Worm (Caenorhabditis elegans): Measurements from ENCODE around the gene K02C4.3.

K02C4.3 gene

DNA sequence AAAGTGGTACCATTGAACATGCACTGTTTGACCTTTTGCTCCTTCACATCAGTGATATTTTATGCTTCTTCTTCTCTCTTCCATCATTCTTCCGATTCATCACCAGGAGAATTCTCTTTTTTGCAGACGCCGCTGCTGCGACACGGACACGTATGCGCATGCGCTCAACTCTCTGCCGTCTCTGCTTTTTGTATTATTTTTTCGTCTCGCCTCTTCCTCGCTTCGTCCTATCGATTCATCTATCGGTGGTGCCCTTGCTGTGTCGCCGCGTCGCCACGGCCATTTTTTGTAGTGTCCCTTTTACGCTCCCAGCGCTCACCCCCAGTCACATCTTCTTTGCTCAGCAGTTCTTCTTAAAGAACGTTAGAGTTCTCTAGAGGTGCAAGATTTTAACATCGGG lies 39.5 kb upstream of the K02C4.3 start (continued):
- TF ChIP-seq nhr-90 (tag; optimal IDR thresholded peaks at IDR 0.05; ENCODE audit: poor library complexity), result no peak
- TF ChIP-seq dpl-1 (GFP tag; optimal IDR thresholded peaks at IDR 0.05), result no peak
- no peak for TF ChIP-seq nhr-28 (tag; optimal IDR thresholded peaks at IDR 0.05)
- no peak for TF ChIP-seq nhr-85 (tag)
- peak in 1 of 2 experiments; percentile 14 for TF ChIP-seq egl-27 (tag; optimal IDR thresholded peaks at IDR 0.05)
- peak in 1 of 2 experiments; percentile 8 for TF ChIP-seq efl-1 (optimal IDR thresholded peaks at IDR 0.05)
- peak in 1 of 2 experiments; percentile 0 for TF ChIP-seq efl-1 (GFP tag; optimal IDR thresholded peaks at IDR 0.05 in 1 of 2)
- peak; percentile 37 for TF ChIP-seq F16B12.6 (tag; optimal IDR thresholded peaks at IDR 0.05)

ce11 chrII:8125439-8125838 lies 38.8 kb upstream of the K02C4.3 start:
- TF ChIP-seq snu-23 (GFP tag; optimal IDR thresholded peaks at IDR 0.05) (no peak), rnt-1 (tag; optimal IDR thresholded peaks at IDR 0.05) (no peak), efl-1 (optimal IDR thresholded peaks at IDR 0.05) (no peak), efl-1 (GFP tag; optimal IDR thresholded peaks at IDR 0.05 in 1 of 2) (peak in 1 of 2 experiments; percentile 86), blmp-1 (tag; optimal IDR thresholded peaks at IDR 0.05) (peak; percentile 73), lin-14 (GFP tag; optimal IDR thresholded peaks at IDR 0.05) (peak; percentile 8)

ce11 chrII:8124867-8125266 lies 38.2 kb upstream of the K02C4.3 start, which contains the start of gene ire-1:
Gene ire-1 (minus strand): TSS chrII:8124910.
- TF ChIP-seq lin-15B (tag; optimal IDR thresholded peaks at IDR 0.05) (peak; percentile 37), ces-1 (GFP tag; optimal IDR thresholded peaks at IDR 0.05) (no peak), ztf-4 (tag; optimal IDR thresholded peaks at IDR 0.05) (no peak), xbp-1 (tag; optimal IDR thresholded peaks at IDR 0.05) (peak; percentile 59), ceh-63 (GFP tag; optimal IDR thresholded peaks at IDR 0.05) (no peak), hlh-17 (GFP tag; optimal IDR thresholded peaks at IDR 0.05; ENCODE audit: borderline replicate concordance) (no peak), efl-1 (optimal IDR thresholded peaks at IDR 0.05) (peak; percentile 52 to 69), efl-1 (GFP tag; optimal IDR thresholded peaks at IDR 0.05 in 1 of 2) (peak; percentile 70 to 95), lsy-2 (tag; optimal IDR thresholded peaks at IDR 0.05) (peak; percentile 98 to 100), fkh-10 (GFP tag; optimal IDR thresholded peaks at IDR 0.05) (no peak), nhr-11 (tag; optimal IDR thresholded peaks at IDR 0.05) (no peak), unc-130 (tag; optimal IDR thresholded peaks at IDR 0.05) (peak; percentile 80), ceh-82 (tag; optimal IDR thresholded peaks at IDR 0.05) (peak in 2 of 3 experiments; percentile 31 to 50), egl-13 (tag; optimal IDR thresholded peaks at IDR 0.05) (no peak), mep-1 (tag; optimal IDR thresholded peaks at IDR 0.05) (peak; percentile 78), nhr-71 (tag; optimal IDR thresholded peaks at IDR 0.05) (peak; percentile 65), snpc-4 (tag; optimal IDR thresholded peaks at IDR 0.05) (peak; percentile 33), nhr-84 (tag; optimal IDR thresholded peaks at IDR 0.05) (no peak), mdl-1 (tag; optimal IDR thresholded peaks at IDR 0.05) (peak in 1 of 2 experiments; percentile 53), ceh-88 (GFP tag; IDR thresholded peaks at IDR 0.05) (no peak), tbx-2 (tag; optimal IDR thresholded peaks at IDR 0.05) (peak; percentile 26), lir-3 (tag; optimal IDR thresholded peaks at IDR 0.05; ENCODE audit: poor library complexity) (no peak), elt-3 (tag; optimal IDR thresholded peaks at IDR 0.05) (peak in 1 of 6 experiments; percentile 59), fkh-4 (tag; optimal IDR thresholded peaks at IDR 0.05; ENCODE audit: borderline replicate concordance) (no peak), mef-2 (tag; optimal IDR thresholded peaks at IDR 0.05) (no peak), C34B4.2 (tag; optimal IDR thresholded peaks at IDR 0.05) (no peak), swsn-7 (tag; optimal IDR thresholded peaks at IDR 0.05) (peak; percentile 50), unc-30 (tag; optimal IDR thresholded peaks at IDR 0.05) (no peak), skn-1 (tag; optimal IDR thresholded peaks at IDR 0.05) (peak; percentile 80), ceh-8 (GFP tag; optimal IDR thresholded peaks at IDR 0.05) (no peak), sptf-1 (tag; optimal IDR thresholded peaks at IDR 0.05) (no peak), lin-14 (GFP tag; optimal IDR thresholded peaks at IDR 0.05) (peak; percentile 47), fkh-8 (tag; optimal IDR thresholded peaks at IDR 0.05) (peak; percentile 48), nhr-76 (tag; optimal IDR thresholded peaks at IDR 0.05) (no peak), sox-4 (tag; optimal IDR thresholded peaks at IDR 0.05) (no peak), Y116A8C.19 (tag; optimal IDR thresholded peaks at IDR 0.05; ENCODE audit: borderline replicate concordance) (no peak), nhr-47 (tag; optimal IDR thresholded peaks at IDR 0.05) (peak; percentile 52), tlp-1 (tag; optimal IDR thresholded peaks at IDR 0.05) (no peak), unc-98 (GFP tag; IDR thresholded peaks at IDR 0.05) (no peak), snu-23 (GFP tag; optimal IDR thresholded peaks at IDR 0.05) (peak; percentile 72), nhr-77 (tag; optimal IDR thresholded peaks at IDR 0.05) (no peak), nhr-90 (tag; optimal IDR thresholded peaks at IDR 0.05; ENCODE audit: poor library complexity) (no peak)
